Fruit fly (Drosophila melanogaster) whole organism, prepupa: ENCODE results near the gene Lcp65Af.
A peak's percentile ranks its signal among the peaks of the same experiment; 100 is the strongest.

Source experiments
- Blimp-1 ChIP-seq: fragments of 200-800 bp; sonication (Bioruptor generic); optimal IDR thresholded peaks from 3 replicates; lab custom pipeline; 2017; ENCODE audit warnings: missing biosample characterization, missing genetic modification characterization, mild to moderate bottlenecking, moderate library complexity, missing genetic modification reagents
- CG10631 ChIP-seq: fragments of 200-800 bp; sonication (Bioruptor generic); optimal IDR thresholded peaks from 2 replicates; lab custom pipeline; 2016; ENCODE audit warnings: missing biosample characterization, missing genetic modification characterization
- CG10669 ChIP-seq: fragments of 200-800 bp; sonication (Bioruptor generic); optimal IDR thresholded peaks from 3 replicates; lab custom pipeline; 2018; ENCODE audit warnings: missing biosample characterization, mild to moderate bottlenecking, missing genetic modification characterization, moderate library complexity
- CG11294 ChIP-seq: fragments of 200-800 bp; sonication (Bioruptor generic); IDR thresholded peaks from 2 replicates; pipeline ENCODE4 v1.3.6; 2022; ENCODE audit warnings: missing biosample characterization, missing genetic modification characterization
- CG11762 ChIP-seq: fragments of 200-800 bp; sonication (Bioruptor generic); optimal IDR thresholded peaks from 3 replicates; lab custom pipeline; 2016; ENCODE audit warnings: missing biosample characterization, missing genetic modification characterization; ENCODE audit not compliant: insufficient read depth
- CG11902 ChIP-seq: fragments of 200-800 bp; sonication (Bioruptor generic); optimal IDR thresholded peaks from 3 replicates; lab custom pipeline; 2016; ENCODE audit warnings: missing biosample characterization, missing genetic modification characterization
- CG1621 ChIP-seq: fragments of 200-800 bp; sonication (Bioruptor generic); optimal IDR thresholded peaks from 3 replicates; lab custom pipeline; 2018; ENCODE audit warnings: missing biosample characterization, mild to moderate bottlenecking, missing genetic modification characterization
- CG16779 ChIP-seq: fragments of 200-800 bp; sonication (Bioruptor generic); optimal IDR thresholded peaks from 3 replicates; lab custom pipeline; 2017; ENCODE audit warnings: missing biosample characterization, mild to moderate bottlenecking, missing genetic modification characterization
- CG3032 ChIP-seq: fragments of 200-800 bp; optimal IDR thresholded peaks from 2 replicates; lab custom pipeline; 2019; ENCODE audit warnings: missing biosample characterization, mild to moderate bottlenecking, missing genetic modification characterization, moderate library complexity
- CG31627 ChIP-seq: fragments of 200-800 bp; sonication (Bioruptor generic); optimal IDR thresholded peaks from 3 replicates; lab custom pipeline; 2016; ENCODE audit warnings: missing biosample characterization, missing genetic modification characterization
- CG32006 ChIP-seq: fragments of 200-800 bp; sonication (Bioruptor generic); optimal IDR thresholded peaks from 3 replicates; lab custom pipeline; 2017; ENCODE audit warnings: missing biosample characterization, mild to moderate bottlenecking, missing genetic modification characterization
- CG34406 ChIP-seq: fragments of 200-800 bp; sonication (Bioruptor generic); optimal IDR thresholded peaks from 3 replicates; lab custom pipeline; 2016; ENCODE audit warnings: missing biosample characterization, missing genetic modification characterization
- CG3919 ChIP-seq: fragments of 200-800 bp; sonication (Bioruptor generic); optimal IDR thresholded peaks from 3 replicates; lab custom pipeline; 2016; ENCODE audit warnings: missing biosample characterization, missing genetic modification characterization
- CG4318 ChIP-seq: fragments of 200-800 bp; sonication (Bioruptor generic); optimal IDR thresholded peaks from 3 replicates; lab custom pipeline; 2017; ENCODE audit warnings: missing biosample characterization, mild to moderate bottlenecking, missing genetic modification characterization
- CG6276 ChIP-seq: fragments of 200-800 bp; sonication (Bioruptor generic); optimal IDR thresholded peaks from 2 replicates; lab custom pipeline; 2017; ENCODE audit warnings: missing biosample characterization, mild to moderate bottlenecking, missing genetic modification characterization
- CG6792 ChIP-seq: fragments of 200-800 bp; sonication (Bioruptor generic); optimal IDR thresholded peaks from 3 replicates; lab custom pipeline; 2016; ENCODE audit warnings: missing biosample characterization, missing genetic modification characterization
- CG6808 ChIP-seq: fragments of 200-800 bp; sonication (Bioruptor generic); optimal IDR thresholded peaks from 3 replicates; lab custom pipeline; 2017; ENCODE audit warnings: missing biosample characterization, missing genetic modification characterization, mild to moderate bottlenecking, moderate library complexity, missing genetic modification reagents
- CG6854 ChIP-seq: fragments of 200-800 bp; sonication (Bioruptor generic); optimal IDR thresholded peaks from 2 replicates; lab custom pipeline; 2017; ENCODE audit warnings: missing biosample characterization, mild to moderate bottlenecking, missing genetic modification characterization
- CG7368 ChIP-seq: fragments of 200-800 bp; sonication (Bioruptor generic); optimal IDR thresholded peaks from 3 replicates; lab custom pipeline; 2016; ENCODE audit warnings: missing biosample characterization, missing genetic modification characterization
- CG8119 ChIP-seq: fragments of 200-800 bp; sonication (Bioruptor generic); IDR thresholded peaks from 3 replicates; pipeline ENCODE4 v1.3.6; 2022; ENCODE audit warnings: missing biosample characterization, missing genetic modification characterization
- CG8319 ChIP-seq: fragments of 200-800 bp; sonication (Bioruptor generic); optimal IDR thresholded peaks from 3 replicates; lab custom pipeline; 2016; ENCODE audit warnings: missing biosample characterization, missing genetic modification characterization
- CG8632 ChIP-seq: fragments of 200-800 bp; sonication (Bioruptor generic); optimal IDR thresholded peaks from 3 replicates; lab custom pipeline; 2016; ENCODE audit warnings: missing biosample characterization, missing genetic modification characterization
- CG9139 ChIP-seq: fragments of 200-800 bp; sonication (Bioruptor generic); optimal IDR thresholded peaks from 3 replicates; lab custom pipeline; 2017; ENCODE audit warnings: missing biosample characterization, mild to moderate bottlenecking, missing genetic modification characterization
- Eip75B ChIP-seq: fragments of 200-800 bp; sonication (Bioruptor generic); optimal IDR thresholded peaks from 3 replicates; lab custom pipeline; 2016; ENCODE audit warnings: missing biosample characterization, missing genetic modification characterization
- Eip78C ChIP-seq: fragments of 200-800 bp; sonication (Bioruptor generic); peaks from one replicate; lab custom pipeline; 2016; ENCODE audit warnings: missing biosample characterization, missing genetic modification characterization
- Eip93F ChIP-seq: fragments of 200-800 bp; sonication (Bioruptor generic); optimal IDR thresholded peaks from 2 replicates; lab custom pipeline; 2016; ENCODE audit warnings: missing biosample characterization, mild to moderate bottlenecking, missing genetic modification characterization
- Ets21C ChIP-seq: fragments of 200-800 bp; sonication (Bioruptor generic); optimal IDR thresholded peaks from 3 replicates; lab custom pipeline; 2016; ENCODE audit warnings: missing biosample characterization, missing genetic modification characterization
- Hr38 ChIP-seq: sonication (Bioruptor generic); optimal IDR thresholded peaks from 2 replicates; lab custom pipeline; 2016; ENCODE audit warnings: missing biosample characterization, missing genetic modification characterization
- Hr4 ChIP-seq: fragments of 200-800 bp; sonication (Bioruptor generic); optimal IDR thresholded peaks from 3 replicates; lab custom pipeline; 2016; ENCODE audit warnings: missing biosample characterization, missing genetic modification characterization
- Met ChIP-seq: fragments of 200-800 bp; sonication (Bioruptor generic); optimal IDR thresholded peaks from 3 replicates; lab custom pipeline; 2016; ENCODE audit warnings: missing biosample characterization, missing genetic modification characterization
- OdsH ChIP-seq: fragments of 200-800 bp; sonication (Bioruptor generic); optimal IDR thresholded peaks from 3 replicates; lab custom pipeline; 2016; ENCODE audit warnings: missing biosample characterization, missing genetic modification characterization
- Sox102F ChIP-seq: fragments of 200-800 bp; sonication (Bioruptor generic); optimal IDR thresholded peaks from 2 replicates; lab custom pipeline; 2016; ENCODE audit warnings: missing biosample characterization, mild to moderate bottlenecking, missing genetic modification characterization
- Sox14 ChIP-seq: fragments of 200-800 bp; sonication (Bioruptor generic); optimal IDR thresholded peaks from 3 replicates; lab custom pipeline; 2016; ENCODE audit warnings: missing biosample characterization, missing genetic modification characterization
- Sox15 ChIP-seq: fragments of 200-800 bp; sonication (Bioruptor generic); optimal IDR thresholded peaks from 3 replicates; lab custom pipeline; 2016; ENCODE audit warnings: missing biosample characterization, missing genetic modification characterization
- achi ChIP-seq: fragments of 200-800 bp; sonication (Bioruptor generic); optimal IDR thresholded peaks from 3 replicates; lab custom pipeline; 2016; ENCODE audit warnings: missing biosample characterization, missing genetic modification characterization
- acj6 ChIP-seq: fragments of 200-800 bp; sonication (Bioruptor generic); optimal IDR thresholded peaks from 3 replicates; lab custom pipeline; 2016; ENCODE audit warnings: missing biosample characterization, missing genetic modification characterization
- dac ChIP-seq: fragments of 200-800 bp; sonication (Bioruptor generic); optimal IDR thresholded peaks from 2 replicates; lab custom pipeline; 2017; ENCODE audit warnings: missing biosample characterization, mild to moderate bottlenecking, missing genetic modification characterization
- dsx ChIP-seq: fragments of 200-800 bp; optimal IDR thresholded peaks from 3 replicates; lab custom pipeline; 2019; ENCODE audit warnings: missing biosample characterization, mild to moderate bottlenecking, missing genetic modification characterization, moderate library complexity; ENCODE audit not compliant: poor library complexity, severe bottlenecking
- eg ChIP-seq: fragments of 200-800 bp; sonication (Bioruptor generic); IDR thresholded peaks from 3 replicates; pipeline ENCODE4 v1.3.6; 2022; ENCODE audit warnings: missing biosample characterization, missing genetic modification characterization
- esn ChIP-seq: fragments of 200-800 bp; sonication (Bioruptor generic); optimal IDR thresholded peaks from 2 replicates; lab custom pipeline; 2016; ENCODE audit warnings: missing biosample characterization, mild to moderate bottlenecking, missing genetic modification characterization, moderate library complexity
- fd59A ChIP-seq: fragments of 200-800 bp; sonication (Bioruptor generic); optimal IDR thresholded peaks from 2 replicates; lab custom pipeline; 2017; ENCODE audit warnings: missing biosample characterization, mild to moderate bottlenecking, missing genetic modification characterization, missing genetic modification reagents
- fd85E ChIP-seq: fragments of 200-800 bp; sonication (Bioruptor generic); optimal IDR thresholded peaks from 3 replicates; lab custom pipeline; 2016; ENCODE audit warnings: missing biosample characterization, missing genetic modification characterization
- lz ChIP-seq: fragments of 200-800 bp; sonication (Bioruptor generic); optimal IDR thresholded peaks from 3 replicates; lab custom pipeline; 2016; ENCODE audit warnings: missing biosample characterization, missing genetic modification characterization
- net ChIP-seq: fragments of 200-800 bp; sonication (Bioruptor generic); optimal IDR thresholded peaks from 3 replicates; lab custom pipeline; 2016; ENCODE audit warnings: missing biosample characterization, missing genetic modification characterization
- pdm3 ChIP-seq: fragments of 200-800 bp; sonication (Bioruptor generic); optimal IDR thresholded peaks from 3 replicates; lab custom pipeline; 2016; ENCODE audit warnings: missing biosample characterization, missing genetic modification characterization
- salr ChIP-seq, 2 experiments: fragments of 200-800 bp; sonication (Bioruptor generic); optimal IDR thresholded peaks; 3 replicates each; lab custom pipeline; 2016 to 2018; ENCODE audit warnings: missing biosample characterization in 2 of 2, missing genetic modification characterization in 2 of 2, mild to moderate bottlenecking in 1 of 2
- spab ChIP-seq: fragments of 200-800 bp; sonication (Bioruptor generic); optimal IDR thresholded peaks from 2 replicates; lab custom pipeline; 2017; ENCODE audit warnings: missing biosample characterization, mild to moderate bottlenecking, missing genetic modification characterization, missing genetic modification reagents
- svp ChIP-seq: fragments of 200-800 bp; sonication (Bioruptor generic); peaks from one replicate; lab custom pipeline; 2016; ENCODE audit warnings: missing biosample characterization, missing genetic modification characterization

The Lcp65Af gene

DNA sequence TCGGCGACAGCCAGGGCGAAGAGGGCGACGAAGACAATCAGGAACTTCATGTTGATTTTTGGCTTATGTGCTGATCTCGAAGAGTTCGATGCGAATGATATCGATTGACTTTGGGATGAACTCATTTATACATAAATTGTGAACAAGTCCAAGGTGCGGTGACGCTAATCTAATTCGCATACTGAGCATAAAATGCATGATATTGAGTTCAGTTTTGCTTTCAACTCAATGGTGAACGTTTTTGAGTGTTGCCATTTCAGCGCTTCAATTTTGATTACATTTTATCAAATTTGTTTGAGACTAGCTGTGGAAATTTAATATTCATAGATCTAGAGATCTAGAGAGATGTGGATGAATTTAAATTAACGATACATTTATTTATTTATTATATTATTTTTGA lies at the start of gene Lcp65Af:
TSS of gene Lcp65Af (minus strand) at position 101 of the 400 bp plus-strand sequence.
- no peak for TF ChIP-seq svp (GFP tag; lab: Kevin White, UChicago)
- no peak for TF ChIP-seq CG11762 (GFP tag; lab: Kevin White, UChicago)
- no peak for TF ChIP-seq Sox102F (GFP tag; lab: Kevin White, UChicago)
- no peak for TF ChIP-seq CG8119 (GFP tag; lab: Robert Waterston, UW)
- no peak for TF ChIP-seq CG32006 (GFP tag; lab: Kevin White, UChicago)
- TF ChIP-seq CG6276 (GFP tag; lab: Kevin White, UChicago): no peak

DNA sequence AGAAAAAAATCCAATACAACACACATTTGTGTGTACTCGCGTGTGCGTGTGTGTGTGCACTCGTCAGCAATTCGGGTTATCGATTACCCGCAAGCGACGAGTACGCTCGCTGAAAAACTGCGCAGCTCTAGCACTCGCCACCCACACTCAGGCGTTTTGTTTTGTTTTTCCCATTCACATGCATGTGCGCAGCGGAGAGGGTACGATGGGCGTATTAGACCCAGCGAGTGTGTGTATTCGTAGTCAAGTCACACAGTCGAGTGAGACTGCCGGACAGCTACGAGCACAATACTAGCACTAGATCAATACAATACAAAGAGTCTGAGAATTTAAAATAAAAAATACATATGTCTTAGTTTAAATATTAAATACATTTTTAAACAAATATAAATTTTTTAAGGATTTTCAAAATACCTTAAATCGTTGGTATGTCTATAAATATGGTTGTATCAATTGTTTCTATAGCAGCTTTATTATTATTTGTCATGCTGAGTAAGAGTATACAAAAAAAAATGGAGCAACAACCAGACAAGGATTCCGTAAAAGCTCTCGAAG lies 48.4 kb upstream of the Lcp65Af start, which contains the start of the genes D19B and CG43293:
TSS of gene D19B (minus strand) at position 37 of the 555 bp plus-strand sequence.
TSS of gene CG43293 (plus strand) at position 306 of the 555 bp plus-strand sequence.
- TF ChIP-seq Eip78C (peak; percentile 96), CG34406 (GFP tag; lab: Kevin White, UChicago) (peak; percentile 83), Sox14 (GFP tag; lab: Kevin White, UChicago) (peak; percentile 88), CG1621 (peak; percentile 86), CG6792 (GFP tag; lab: Kevin White, UChicago) (peak; percentile 85), CG3032 (tag; lab: Kevin White, UChicago) (peak; percentile 81), CG9139 (GFP tag; lab: Kevin White, UChicago) (peak; percentile 69), CG4318 (GFP tag; lab: Kevin White, UChicago) (peak; percentile 71), Sox15 (peak; percentile 72), CG8319 (GFP tag; lab: Kevin White, UChicago) (peak; percentile 77), CG3919 (peak; percentile 93), Hr4 (GFP tag; lab: Kevin White, UChicago) (peak; percentile 93), fd59A (GFP tag; lab: Kevin White, UChicago) (peak; percentile 71), achi (peak; percentile 90), lz (GFP tag; lab: Kevin White, UChicago) (peak; percentile 83), esn (GFP tag; lab: Kevin White, UChicago) (peak; percentile 90), CG11294 (GFP tag; lab: Robert Waterston, UW) (peak; percentile 80), OdsH (GFP tag; lab: Kevin White, UChicago) (peak; percentile 91), Blimp-1 (GFP tag; lab: Kevin White, UChicago) (no peak), CG7368 (GFP tag; lab: Kevin White, UChicago) (peak; percentile 91), CG11762 (GFP tag; lab: Kevin White, UChicago) (peak; percentile 69), CG6276 (GFP tag; lab: Kevin White, UChicago) (peak; percentile 36), Sox102F (GFP tag; lab: Kevin White, UChicago) (peak; percentile 88), Ets21C (GFP tag; lab: Kevin White, UChicago) (peak; percentile 74), CG11902 (peak; percentile 68), CG6854 (GFP tag; lab: Kevin White, UChicago) (peak; percentile 65), CG8632 (GFP tag; lab: Kevin White, UChicago) (peak; percentile 82), CG10631 (GFP tag; lab: Kevin White, UChicago) (peak; percentile 88), CG10669 (GFP tag; lab: Kevin White, UChicago) (peak; percentile 85), pdm3 (GFP tag; lab: Kevin White, UChicago) (peak; percentile 86), acj6 (GFP tag; lab: Kevin White, UChicago) (peak; percentile 90), CG31627 (GFP tag; lab: Kevin White, UChicago) (peak; percentile 87), CG32006 (GFP tag; lab: Kevin White, UChicago) (peak; percentile 87), Hr38 (GFP tag; lab: Kevin White, UChicago) (no peak), CG6808 (GFP tag; lab: Kevin White, UChicago) (peak; percentile 76), net (peak; percentile 93), eg (GFP tag; lab: Robert Waterston, UW) (peak; percentile 92), dac (GFP tag; lab: Kevin White, UChicago) (peak; percentile 85), Eip75B (GFP tag; lab: Kevin White, UChicago) (peak; percentile 88), salr (GFP tag; optimal IDR thresholded peaks at IDR 0.05; lab: Kevin White, UChicago) (peak; percentile 76 to 80), Eip93F (peak; percentile 80), Met (peak; percentile 85), spab (GFP tag; lab: Kevin White, UChicago) (peak; percentile 81), CG16779 (tag; lab: Kevin White, UChicago) (peak; percentile 81), dsx (peak; percentile 77), fd85E (GFP tag; lab: Kevin White, UChicago) (peak; percentile 51)
